Worm (Caenorhabditis elegans) whole organism, late embryonic: Measurements from ENCODE around the gene F40F8.12.

Experiments
- ama-1 ChIP-seq: fragments of 150-350 bp; optimal IDR thresholded peaks from 2 replicates; lab custom pipeline; 2014
- ceh-14 ChIP-seq: sonication (generic microtip); optimal IDR thresholded peaks from 2 replicates; lab custom pipeline; 2016; ENCODE audit warnings: missing genotype, missing genetic modification characterization, missing compliant biosample characterization
- ceh-30 ChIP-seq: fragments of 150-350 bp; optimal IDR thresholded peaks from 2 replicates; lab custom pipeline; 2014; ENCODE audit warnings: missing biosample characterization, missing genetic modification characterization
- ceh-48 ChIP-seq: sonication (generic microtip); optimal IDR thresholded peaks from 2 replicates; lab custom pipeline; 2016; ENCODE audit warnings: missing genetic modification characterization, inconsistent platforms, missing compliant biosample characterization
- che-1 ChIP-seq: sonication (generic microtip); optimal IDR thresholded peaks from 2 replicates; lab custom pipeline; 2016; ENCODE audit warnings: mild to moderate bottlenecking, missing genetic modification characterization, missing compliant biosample characterization
- dve-1 ChIP-seq: sonication (generic microtip); optimal IDR thresholded peaks from 2 replicates; lab custom pipeline; 2017; ENCODE audit warnings: antibody characterized with exemption, mild to moderate bottlenecking, missing genetic modification characterization, missing compliant biosample characterization
- gmeb-2 ChIP-seq: sonication (generic microtip); optimal IDR thresholded peaks from 2 replicates; lab custom pipeline; 2016; ENCODE audit warnings: missing genetic modification characterization, inconsistent platforms, missing compliant biosample characterization
- mec-3 ChIP-seq: sonication (generic microtip); optimal IDR thresholded peaks from 2 replicates; lab custom pipeline; 2016; ENCODE audit warnings: borderline replicate concordance, missing genetic modification characterization, missing compliant biosample characterization
- nhr-11 ChIP-seq: fragments of 150-350 bp; optimal IDR thresholded peaks from 2 replicates; lab custom pipeline; 2014; ENCODE audit warnings: missing biosample characterization, missing genetic modification characterization
- pqm-1 ChIP-seq: sonication (generic microtip); optimal IDR thresholded peaks from 2 replicates; lab custom pipeline; 2016; ENCODE audit warnings: missing genetic modification characterization, missing compliant biosample characterization
- ref-2 ChIP-seq: sonication (generic microtip); optimal IDR thresholded peaks from 2 replicates; lab custom pipeline; 2016; ENCODE audit warnings: missing genetic modification characterization, missing compliant biosample characterization
- tbx-2 ChIP-seq: sonication (generic microtip); optimal IDR thresholded peaks from 2 replicates; lab custom pipeline; 2016; ENCODE audit warnings: missing genetic modification characterization, missing compliant biosample characterization
- ttx-3 ChIP-seq: sonication (generic microtip); optimal IDR thresholded peaks from 2 replicates; lab custom pipeline; 2016; ENCODE audit warnings: missing genetic modification reagents, missing genetic modification characterization, missing compliant biosample characterization
- unc-42 ChIP-seq: sonication (generic microtip); optimal IDR thresholded peaks from 2 replicates; lab custom pipeline; 2016; ENCODE audit warnings: missing genotype, missing genetic modification characterization, missing compliant biosample characterization

DNA sequence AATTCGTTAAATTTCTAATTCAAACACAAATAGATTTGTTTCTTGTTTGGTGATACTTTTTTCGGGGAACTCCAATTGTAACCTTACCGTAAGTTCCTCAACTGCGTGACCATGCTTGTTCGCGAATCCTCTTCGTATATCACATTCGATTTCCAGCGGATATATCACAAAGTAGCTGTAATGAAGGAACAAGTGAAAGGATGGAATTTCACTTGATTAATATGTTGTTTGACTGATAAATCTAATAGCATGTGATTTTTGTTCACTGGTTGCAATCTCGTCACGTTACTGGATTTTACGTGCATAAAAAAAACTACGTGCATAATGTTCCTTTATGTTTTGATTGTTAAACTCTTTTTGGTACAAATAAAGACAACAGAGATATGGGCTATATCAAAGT lies 32.1 kb downstream of the F40F8.12 start:
- TF ChIP-seq ama-1 (no peak), ttx-3 (tag; lab: Kevin White, UChicago) (no peak), gmeb-2 (tag; lab: Kevin White, UChicago) (no peak), ceh-30 (tag; lab: Kevin White, UChicago) (no peak), pqm-1 (tag; lab: Kevin White, UChicago) (no peak), nhr-11 (no peak), mec-3 (tag; lab: Kevin White, UChicago) (no peak), che-1 (no peak), tbx-2 (tag; lab: Kevin White, UChicago) (no peak), ceh-48 (tag; lab: Kevin White, UChicago) (no peak), unc-42 (tag; lab: Kevin White, UChicago) (no peak), ceh-14 (tag; lab: Kevin White, UChicago) (no peak), ref-2 (tag; lab: Kevin White, UChicago) (no peak), dve-1 (tag; lab: Kevin White, UChicago) (no peak)
